Fruit fly (Drosophila melanogaster) whole organism, embryonic: ENCODE measurements around the gene CG44838.

Experiments used
- ATbp ChIP-seq: fragments of 200-800 bp; sonication (Bioruptor generic); optimal IDR thresholded peaks from 2 replicates; lab custom pipeline; 2017; ENCODE audit warnings: missing biosample characterization, mild to moderate bottlenecking, missing genetic modification characterization, missing genetic modification reagents
- Bgb ChIP-seq: fragments of 200-800 bp; sonication (Bioruptor generic); IDR thresholded peaks from 2 replicates; pipeline ENCODE4 v1.3.6; 2022; ENCODE audit warnings: missing biosample characterization, missing genetic modification characterization; ENCODE audit not compliant: partially characterized antibody
- Blimp-1 ChIP-seq: fragments of 200-800 bp; sonication (Bioruptor generic); optimal IDR thresholded peaks from 3 replicates; lab custom pipeline; 2018; ENCODE audit warnings: missing biosample characterization, missing genetic modification characterization, mild to moderate bottlenecking, moderate library complexity, missing genetic modification reagents
- CG10209 ChIP-seq: fragments of 200-800 bp; sonication (Bioruptor generic); optimal IDR thresholded peaks from 3 replicates; lab custom pipeline; 2017; ENCODE audit warnings: missing biosample characterization, mild to moderate bottlenecking, missing genetic modification characterization, missing genetic modification reagents
- CG10543 ChIP-seq: fragments of 200-800 bp; sonication (Bioruptor generic); optimal IDR thresholded peaks from 3 replicates; lab custom pipeline; 2017; ENCODE audit warnings: missing biosample characterization, mild to moderate bottlenecking, missing genetic modification characterization, moderate library complexity
- CG11456 ChIP-seq: fragments of 200-800 bp; sonication (Bioruptor generic); IDR thresholded peaks from 3 replicates; pipeline ENCODE4 v1.3.6; 2022; ENCODE audit warnings: missing biosample characterization, missing genetic modification characterization
- CG13894 ChIP-seq: fragments of 200-800 bp; sonication (Bioruptor generic); optimal IDR thresholded peaks from 3 replicates; lab custom pipeline; 2018; ENCODE audit warnings: missing biosample characterization, mild to moderate bottlenecking, missing genetic modification characterization, moderate library complexity
- CG15073 ChIP-seq: fragments of 200-800 bp; sonication (Bioruptor generic); optimal IDR thresholded peaks from 2 replicates; lab custom pipeline; 2016; ENCODE audit warnings: missing biosample characterization, missing genetic modification characterization
- CG17359 ChIP-seq: fragments of 200-800 bp; sonication (Bioruptor generic); optimal IDR thresholded peaks from 3 replicates; lab custom pipeline; 2018; ENCODE audit warnings: missing biosample characterization, mild to moderate bottlenecking, missing genetic modification characterization, moderate library complexity
- CG17802 ChIP-seq: fragments of 200-800 bp; sonication (Bioruptor generic); optimal IDR thresholded peaks from 2 replicates; lab custom pipeline; 2018; ENCODE audit warnings: missing biosample characterization, mild to moderate bottlenecking, missing genetic modification characterization, moderate library complexity
- CG17912 ChIP-seq: fragments of 200-800 bp; sonication (Bioruptor generic); optimal IDR thresholded peaks from 2 replicates; lab custom pipeline; 2018; ENCODE audit warnings: missing biosample characterization, mild to moderate bottlenecking, missing genetic modification characterization
- CG18262 ChIP-seq: fragments of 200-800 bp; optimal IDR thresholded peaks from 3 replicates; lab custom pipeline; 2019; ENCODE audit warnings: missing biosample characterization, mild to moderate bottlenecking, missing genetic modification characterization, moderate library complexity
- CG18476 ChIP-seq: fragments of 200-800 bp; sonication (Bioruptor generic); optimal IDR thresholded peaks from 2 replicates; lab custom pipeline; 2016; ENCODE audit warnings: missing biosample characterization, mild to moderate bottlenecking, missing genetic modification characterization
- CG32772 ChIP-seq: fragments of 200-800 bp; sonication (Bioruptor generic); IDR thresholded peaks from 2 replicates; pipeline ENCODE4 v1.3.6; 2022; ENCODE audit warnings: missing biosample characterization, missing genetic modification characterization
- CG4404 ChIP-seq: fragments of 200-800 bp; sonication (Bioruptor generic); IDR thresholded peaks from 2 replicates; pipeline ENCODE4 v1.3.6; 2022; ENCODE audit warnings: missing biosample characterization, missing genetic modification characterization
- CG7357 ChIP-seq: fragments of 200-800 bp; sonication (Bioruptor generic); IDR thresholded peaks from 3 replicates; pipeline ENCODE4 v1.3.6; 2022; ENCODE audit warnings: missing biosample characterization, missing genetic modification characterization
- CG7745 ChIP-seq: fragments of 200-800 bp; sonication (Bioruptor generic); optimal IDR thresholded peaks from 2 replicates; lab custom pipeline; 2018; ENCODE audit warnings: missing biosample characterization, mild to moderate bottlenecking, missing genetic modification characterization, moderate library complexity
- Deaf1 ChIP-seq: fragments of 200-800 bp; optimal IDR thresholded peaks from 3 replicates; lab custom pipeline; 2019; ENCODE audit warnings: missing biosample characterization, mild to moderate bottlenecking, missing genetic modification characterization, moderate library complexity
- Fer1 ChIP-seq: fragments of 200-800 bp; sonication (Bioruptor generic); optimal IDR thresholded peaks from 2 replicates; lab custom pipeline; 2017; ENCODE audit warnings: missing biosample characterization, mild to moderate bottlenecking, missing genetic modification characterization
- HLHmδ ChIP-seq: fragments of 200-800 bp; sonication (Bioruptor generic); optimal IDR thresholded peaks from 2 replicates; lab custom pipeline; 2018; ENCODE audit warnings: missing biosample characterization, mild to moderate bottlenecking, missing genetic modification characterization, moderate library complexity
- Mad ChIP-seq: fragments of 200-800 bp; sonication (Bioruptor generic); optimal IDR thresholded peaks from 2 replicates; lab custom pipeline; 2016; ENCODE audit warnings: missing biosample characterization, missing genetic modification characterization
- Myb ChIP-seq: fragments of 200-800 bp; sonication (Bioruptor generic); optimal IDR thresholded peaks from 2 replicates; lab custom pipeline; 2016; ENCODE audit warnings: missing biosample characterization, missing genetic modification characterization
- Sin3A ChIP-seq: fragments of >200 bp; optimal IDR thresholded peaks from 2 replicates; lab custom pipeline; 2018
- Sox102F ChIP-seq: fragments of 200-800 bp; sonication (Bioruptor generic); optimal IDR thresholded peaks from 2 replicates; lab custom pipeline; 2018; ENCODE audit warnings: missing biosample characterization, mild to moderate bottlenecking, missing genetic modification characterization, moderate library complexity
- ap ChIP-seq: fragments of 200-800 bp; sonication (Bioruptor generic); IDR thresholded peaks from 2 replicates; pipeline ENCODE4 v1.3.6; 2022; ENCODE audit warnings: missing biosample characterization, missing genetic modification characterization
- bab2 ChIP-seq: fragments of 200-800 bp; sonication (Bioruptor generic); optimal IDR thresholded peaks from 2 replicates; lab custom pipeline; 2016; ENCODE audit warnings: missing biosample characterization, missing genetic modification characterization
- br ChIP-seq: fragments of >200 bp; optimal IDR thresholded peaks from 2 replicates; lab custom pipeline; 2017
- cg ChIP-seq: fragments of 200-800 bp; sonication (Bioruptor generic); optimal IDR thresholded peaks from 3 replicates; lab custom pipeline; 2019; ENCODE audit warnings: missing biosample characterization, mild to moderate bottlenecking, missing genetic modification characterization, moderate library complexity
- disco-r ChIP-seq: fragments of 200-800 bp; sonication (Bioruptor generic); optimal IDR thresholded peaks from 2 replicates; lab custom pipeline; 2016; ENCODE audit warnings: missing biosample characterization, missing genetic modification characterization
- dm ChIP-seq: fragments of 200-800 bp; sonication (Bioruptor generic); optimal IDR thresholded peaks from 3 replicates; lab custom pipeline; 2016; ENCODE audit warnings: missing biosample characterization, missing genetic modification characterization
- gce ChIP-seq: fragments of 200-800 bp; sonication (Bioruptor generic); IDR thresholded peaks from 3 replicates; pipeline ENCODE4 v1.3.6; 2022; ENCODE audit warnings: missing biosample characterization, missing genetic modification characterization
- gt ChIP-seq: fragments of 200-800 bp; sonication (Bioruptor generic); IDR thresholded peaks from 2 replicates; pipeline ENCODE4 v1.3.6; 2022; ENCODE audit warnings: missing biosample characterization, missing genetic modification characterization
- ham ChIP-seq: fragments of 200-800 bp; sonication (Bioruptor generic); IDR thresholded peaks from 2 replicates; pipeline ENCODE4 v1.3.6; 2022; ENCODE audit warnings: missing biosample characterization, missing genetic modification characterization
- hb ChIP-seq: fragments of 200-800 bp; sonication (Bioruptor generic); IDR thresholded peaks from 3 replicates; pipeline ENCODE4 v1.3.6; 2022; ENCODE audit warnings: missing biosample characterization, missing genetic modification characterization; ENCODE audit not compliant: partially characterized antibody
- kah ChIP-seq: fragments of 200-800 bp; sonication (Bioruptor generic); optimal IDR thresholded peaks from 2 replicates; lab custom pipeline; 2018; ENCODE audit warnings: missing biosample characterization, mild to moderate bottlenecking, missing genetic modification characterization
- kay ChIP-seq: fragments of 200-800 bp; sonication (Bioruptor generic); optimal IDR thresholded peaks from 2 replicates; lab custom pipeline; 2016; ENCODE audit warnings: missing biosample characterization, missing genetic modification characterization
- lilli ChIP-seq: fragments of 200-800 bp; sonication (Bioruptor generic); optimal IDR thresholded peaks from 3 replicates; lab custom pipeline; 2016; ENCODE audit warnings: missing biosample characterization, missing genetic modification characterization
- lov ChIP-seq, 2 experiments: fragments of 200-800 bp in 1 of 2; fragments of >200 bp in 1 of 2; sonication (Bioruptor generic) in 1 of 2; IDR thresholded peaks in 1 of 2; optimal IDR thresholded peaks in 1 of 2; 2 replicates in 1 of 2; 3 replicates in 1 of 2; pipeline versions ENCODE4 v1.3.6 to Lab custom; 2017 to 2022; ENCODE audit warnings: missing biosample characterization in 1 of 2, missing genetic modification characterization in 1 of 2
- mld ChIP-seq: fragments of 200-800 bp; sonication (Bioruptor generic); IDR thresholded peaks from 3 replicates; pipeline ENCODE4 v1.3.6; 2022; ENCODE audit warnings: missing biosample characterization, missing genetic modification characterization; ENCODE audit not compliant: partially characterized antibody
- nerfin-2 ChIP-seq: fragments of 200-800 bp; sonication (Bioruptor generic); IDR thresholded peaks from 2 replicates; pipeline ENCODE4 v1.3.6; 2022; ENCODE audit warnings: missing biosample characterization, missing genetic modification characterization; ENCODE audit not compliant: partially characterized antibody
- onecut ChIP-seq: fragments of 200-800 bp; sonication (Bioruptor generic); IDR thresholded peaks from 2 replicates; pipeline ENCODE4 v1.3.6; 2022; ENCODE audit warnings: missing biosample characterization, missing genetic modification characterization
- org-1 ChIP-seq: fragments of 200-800 bp; sonication (Bioruptor generic); optimal IDR thresholded peaks from 2 replicates; lab custom pipeline; 2017; ENCODE audit warnings: missing biosample characterization, missing genetic modification characterization
- prd ChIP-seq, 3 experiments: fragments of >200 bp in 2 of 3; fragments of 200-800 bp in 1 of 3; sonication (Bioruptor generic) in 1 of 3; optimal IDR thresholded peaks in 2 of 3; IDR thresholded peaks in 1 of 3; 2 replicates in 2 of 3; 3 replicates in 1 of 3; pipeline versions ENCODE4 v1.3.6 to Lab custom; 2017 to 2022; ENCODE audit warnings: missing biosample characterization in 1 of 3, missing genetic modification characterization in 1 of 3
- row ChIP-seq: fragments of 200-800 bp; sonication (Bioruptor generic); IDR thresholded peaks from 3 replicates; pipeline ENCODE4 v1.3.6; 2022; ENCODE audit warnings: missing biosample characterization, missing genetic modification characterization
- sisA ChIP-seq: fragments of 200-800 bp; sonication (Bioruptor generic); IDR thresholded peaks from 2 replicates; pipeline ENCODE4 v1.3.6; 2022; ENCODE audit warnings: missing biosample characterization, missing genetic modification characterization
- sob ChIP-seq: fragments of 200-800 bp; sonication (Bioruptor generic); IDR thresholded peaks from 2 replicates; pipeline ENCODE4 v1.3.6; 2022; ENCODE audit warnings: missing biosample characterization, missing genetic modification characterization
- tll ChIP-seq, 2 experiments: fragments of 200-800 bp in 1 of 2; fragments of >200 bp in 1 of 2; sonication (Bioruptor generic) in 1 of 2; optimal IDR thresholded peaks; 2 replicates each; lab custom pipeline; 2017 to 2019; ENCODE audit warnings: missing biosample characterization in 2 of 2, missing genetic modification characterization in 2 of 2, mild to moderate bottlenecking in 1 of 2, moderate library complexity in 1 of 2
- yki ChIP-seq: fragments of >200 bp; optimal IDR thresholded peaks from 3 replicates; lab custom pipeline; 2018
- z ChIP-seq: fragments of 200-800 bp; sonication (Bioruptor generic); IDR thresholded peaks from 3 replicates; pipeline ENCODE4 v1.3.6; 2022; ENCODE audit warnings: missing biosample characterization, missing genetic modification characterization
- zen ChIP-seq: fragments of 200-800 bp; sonication (Bioruptor generic); optimal IDR thresholded peaks from 3 replicates; lab custom pipeline; 2018; ENCODE audit warnings: missing biosample characterization, mild to moderate bottlenecking, missing genetic modification characterization, moderate library complexity

CG44838 gene

dm6 chr3L:9455819-9456388 is 4.9 kb upstream of the CG44838 start, which contains the start of the genes phol and CG3552 (continued):
- TF ChIP-seq CG17802 (tag; lab: Kevin White, UChicago) (no peak), CG10209 (GFP tag; lab: Kevin White, UChicago) (no peak), ap (no peak), mld (GFP tag; lab: Robert Waterston, UW) (no peak), CG15073 (no peak), ATbp (GFP tag; lab: Kevin White, UChicago) (no peak), Mad (GFP tag; lab: Kevin White, UChicago) (no peak), CG11456 (GFP tag; lab: Robert Waterston, UW) (no peak), CG17912 (no peak), HLHmδ (GFP tag; lab: Kevin White, UChicago) (no peak), gce (GFP tag; lab: Robert Waterston, UW) (no peak), ham (GFP tag; lab: Robert Waterston, UW) (no peak), CG17359 (tag; lab: Kevin White, UChicago) (no peak), Sox102F (GFP tag; lab: Kevin White, UChicago) (no peak), Sin3A (lab: Kevin White, UChicago) (peak; percentile 84), CG13894 (peak; percentile 22), CG32772 (no peak), cg (GFP tag; lab: Kevin White, UChicago) (peak; percentile 85), onecut (GFP tag; lab: Robert Waterston, UW) (no peak), Fer1 (GFP tag; lab: Kevin White, UChicago) (no peak), kay (GFP tag; lab: Kevin White, UChicago) (no peak), CG7357 (GFP tag; lab: Robert Waterston, UW) (no peak), hb (GFP tag; lab: Robert Waterston, UW) (peak; percentile 45; the same call in 1 of the 3 replicates), lilli (GFP tag; lab: Kevin White, UChicago) (peak; percentile 24), yki (lab: Kevin White, UChicago) (no peak), Bgb (GFP tag; lab: Robert Waterston, UW) (peak; percentile 30; the same call in 1 of the 2 replicates), Deaf1 (tag; lab: Kevin White, UChicago) (no peak), Myb (GFP tag; lab: Kevin White, UChicago) (peak; percentile 25), gt (no peak), Blimp-1 (GFP tag; lab: Kevin White, UChicago) (no peak), org-1 (no peak), bab2 (GFP tag; lab: Kevin White, UChicago) (peak; percentile 20), row (GFP tag; lab: Robert Waterston, UW) (peak; percentile 35; the same call in 1 of the 3 replicates), br (no peak), nerfin-2 (GFP tag; lab: Robert Waterston, UW) (no peak), lov (optimal IDR thresholded peaks at IDR 0.05; lab: Kevin White, UChicago) (no peak), lov (GFP tag; IDR thresholded peaks at IDR 0.05; lab: Robert Waterston, UW) (no peak), z (GFP tag; lab: Robert Waterston, UW) (no peak), kah (no peak), sob (GFP tag; lab: Robert Waterston, UW) (0 out of 2 replicates have a peak, but pooled peaks have one; percentile 6), CG18262 (peak; percentile 13), CG7745 (tag; lab: Kevin White, UChicago) (no peak), zen (no peak), CG4404 (GFP tag; lab: Robert Waterston, UW) (no peak), dm (peak; percentile 68), sisA (no peak), CG18476 (GFP tag; lab: Kevin White, UChicago) (no peak), disco-r (GFP tag; lab: Kevin White, UChicago) (no peak), prd (optimal IDR thresholded peaks at IDR 0.05; lab: Kevin White, UChicago) (no peak), prd (GFP tag; IDR thresholded peaks at IDR 0.05; lab: Robert Waterston, UW) (no peak), tll (GFP tag; optimal IDR thresholded peaks at IDR 0.05; lab: Kevin White, UChicago) (peak in 1 of 2 experiments; percentile 13), CG10543 (GFP tag; lab: Kevin White, UChicago) (peak; percentile 45)
